Fruit fly (Drosophila melanogaster): ENCODE data around the gene CG45690.
A peak's percentile ranks its signal among the peaks of the same experiment; 100 is the strongest.

- no peak for TF ChIP-seq usp (GFP tag; optimal IDR thresholded peaks at IDR 0.05)
- TF ChIP-seq Dif (GFP tag; optimal IDR thresholded peaks at IDR 0.05; ENCODE audit: partially characterized antibody) = peak; percentile 47
- TF ChIP-seq OdsH (GFP tag; optimal IDR thresholded peaks at IDR 0.05) = no peak
- TF ChIP-seq Hr78 (GFP tag; optimal IDR thresholded peaks at IDR 0.05) = no peak
- TF ChIP-seq Dfd (GFP tag; optimal IDR thresholded peaks at IDR 0.05) = no peak
- TF ChIP-seq Mio (GFP tag; optimal IDR thresholded peaks at IDR 0.05) = no peak
- no peak for TF ChIP-seq CG32264 (GFP tag; optimal IDR thresholded peaks at IDR 0.05)
- TF ChIP-seq Rel (GFP tag; optimal IDR thresholded peaks at IDR 0.05) = no peak
- TF ChIP-seq Rel (tag; optimal IDR thresholded peaks at IDR 0.05) = peak; percentile 48
- no peak for TF ChIP-seq sage (GFP tag; optimal IDR thresholded peaks at IDR 0.05)
- TF ChIP-seq h (GFP tag; optimal IDR thresholded peaks at IDR 0.05) = no peak
Measured at dm6 chr2L:10613104-10613503, 45.0 kb upstream of the CG45690 start.
